Fruit fly (Drosophila melanogaster) whole organism, embryonic: Measurements from ENCODE around the gene TwdlP.

Experiments used
- ATbp ChIP-seq: fragments of 200-800 bp; sonication (Bioruptor generic); optimal IDR thresholded peaks from 2 replicates; lab custom pipeline; 2017; ENCODE audit warnings: missing biosample characterization, mild to moderate bottlenecking, missing genetic modification characterization, missing genetic modification reagents
- Abd-B ChIP-seq: fragments of 200-800 bp; sonication (Bioruptor generic); optimal IDR thresholded peaks from 2 replicates; lab custom pipeline; 2018; ENCODE audit warnings: missing biosample characterization, mild to moderate bottlenecking, missing genetic modification characterization, moderate library complexity
- Asciz ChIP-seq: fragments of 200-800 bp; sonication (Bioruptor generic); optimal IDR thresholded peaks from 2 replicates; lab custom pipeline; 2017; ENCODE audit warnings: missing biosample characterization, mild to moderate bottlenecking, missing genetic modification characterization, missing genetic modification reagents
- Atf6 ChIP-seq: fragments of 200-800 bp; sonication (Bioruptor generic); IDR thresholded peaks from 2 replicates; pipeline ENCODE4 v1.3.6; 2022; ENCODE audit warnings: missing biosample characterization, missing genetic modification characterization
- Awh ChIP-seq: fragments of 200-800 bp; sonication (Bioruptor generic); IDR thresholded peaks from 2 replicates; pipeline ENCODE4, ENCODE4 v1.3.6; 2022; ENCODE audit warnings: missing biosample characterization, missing genetic modification characterization
- Bteb2 ChIP-seq: fragments of 200-800 bp; sonication (Bioruptor generic); optimal IDR thresholded peaks from 2 replicates; lab custom pipeline; 2016; ENCODE audit warnings: missing biosample characterization, missing genetic modification characterization
- CG10209 ChIP-seq: fragments of 200-800 bp; sonication (Bioruptor generic); optimal IDR thresholded peaks from 3 replicates; lab custom pipeline; 2017; ENCODE audit warnings: missing biosample characterization, mild to moderate bottlenecking, missing genetic modification characterization, missing genetic modification reagents
- CG1024 ChIP-seq: fragments of 200-800 bp; sonication (Bioruptor generic); IDR thresholded peaks from 2 replicates; pipeline ENCODE4 v1.3.6; 2022; ENCODE audit warnings: missing biosample characterization, missing genetic modification characterization
- CG10321 ChIP-seq: fragments of 200-800 bp; sonication (Bioruptor generic); IDR thresholded peaks from 2 replicates; pipeline ENCODE4 v1.3.6; 2022; ENCODE audit warnings: missing biosample characterization, missing genetic modification characterization
- CG12769 ChIP-seq: fragments of 200-800 bp; sonication (Bioruptor generic); optimal IDR thresholded peaks from 2 replicates; lab custom pipeline; 2019; ENCODE audit warnings: missing biosample characterization, mild to moderate bottlenecking, missing genetic modification characterization, moderate library complexity
- CG13624 ChIP-seq: fragments of 200-800 bp; sonication (Bioruptor generic); optimal IDR thresholded peaks from 2 replicates; lab custom pipeline; 2016; ENCODE audit warnings: missing biosample characterization, missing genetic modification characterization
- CG14667 ChIP-seq: fragments of 200-800 bp; sonication (Bioruptor generic); IDR thresholded peaks from 2 replicates; pipeline ENCODE4 v1.3.6; 2022; ENCODE audit warnings: missing biosample characterization, missing genetic modification characterization
- CG1832 ChIP-seq: fragments of 200-800 bp; sonication (Bioruptor generic); optimal IDR thresholded peaks from 2 replicates; lab custom pipeline; 2017; ENCODE audit warnings: missing biosample characterization, mild to moderate bottlenecking, missing genetic modification characterization, inconsistent platforms
- CG18599 ChIP-seq: fragments of 200-800 bp; sonication (Bioruptor generic); optimal IDR thresholded peaks from 3 replicates; lab custom pipeline; 2017; ENCODE audit warnings: missing biosample characterization, missing genetic modification characterization, mild to moderate bottlenecking, moderate library complexity, missing genetic modification reagents
- CG2678 ChIP-seq: fragments of 200-800 bp; sonication (Bioruptor generic); optimal IDR thresholded peaks from 3 replicates; lab custom pipeline; 2019; ENCODE audit warnings: missing biosample characterization, mild to moderate bottlenecking, missing genetic modification characterization, moderate library complexity
- CG6791 ChIP-seq: fragments of 200-800 bp; sonication (Bioruptor generic); IDR thresholded peaks from 3 replicates; pipeline ENCODE4 v1.3.6; 2022; ENCODE audit warnings: missing biosample characterization, missing genetic modification characterization; ENCODE audit not compliant: partially characterized antibody
- CG6854 ChIP-seq: fragments of 200-800 bp; sonication (Bioruptor generic); optimal IDR thresholded peaks from 3 replicates; lab custom pipeline; 2017; ENCODE audit warnings: missing biosample characterization, mild to moderate bottlenecking, missing genetic modification characterization
- Dek ChIP-seq: fragments of 200-800 bp; sonication (Bioruptor generic); optimal IDR thresholded peaks from 3 replicates; lab custom pipeline; 2019; ENCODE audit warnings: missing biosample characterization, mild to moderate bottlenecking, missing genetic modification characterization, moderate library complexity
- Gug ChIP-seq: fragments of 200-800 bp; sonication (Bioruptor generic); IDR thresholded peaks from 4 replicates; pipeline ENCODE4 v1.3.6; 2022; ENCODE audit warnings: missing biosample characterization, missing genetic modification characterization
- Hmr ChIP-seq: fragments of 200-800 bp; sonication (Bioruptor generic); optimal IDR thresholded peaks from 3 replicates; lab custom pipeline; 2017; ENCODE audit warnings: mild to moderate bottlenecking, missing biosample characterization, missing genetic modification reagents, missing genetic modification characterization
- Hmx ChIP-seq: fragments of 200-800 bp; sonication (Bioruptor generic); optimal IDR thresholded peaks from 2 replicates; lab custom pipeline; 2016; ENCODE audit warnings: missing biosample characterization, missing genetic modification characterization
- Jarid2 ChIP-seq: fragments of 200-800 bp; sonication (Bioruptor generic); optimal IDR thresholded peaks from 3 replicates; lab custom pipeline; 2017; ENCODE audit warnings: mild to moderate bottlenecking, missing biosample characterization, missing genetic modification reagents, missing genetic modification characterization
- PHDP ChIP-seq: fragments of 200-800 bp; sonication (Bioruptor generic); optimal IDR thresholded peaks from 3 replicates; lab custom pipeline; 2018; ENCODE audit warnings: missing biosample characterization, mild to moderate bottlenecking, missing genetic modification characterization, moderate library complexity
- Poxn ChIP-seq: fragments of 200-800 bp; sonication (Bioruptor generic); IDR thresholded peaks from 2 replicates; pipeline ENCODE4 v1.3.6; 2022; ENCODE audit warnings: missing biosample characterization, missing genetic modification characterization
- Ravus ChIP-seq: fragments of 200-800 bp; sonication (Bioruptor generic); IDR thresholded peaks from 2 replicates; pipeline ENCODE4 v1.3.6; 2022; ENCODE audit warnings: missing biosample characterization, missing genetic modification characterization
- Sox100B ChIP-seq: fragments of 200-800 bp; sonication (Bioruptor generic); optimal IDR thresholded peaks from 3 replicates; lab custom pipeline; 2018; ENCODE audit warnings: missing biosample characterization, mild to moderate bottlenecking, missing genetic modification characterization
- Vsx1 ChIP-seq: fragments of 200-800 bp; sonication (Bioruptor generic); optimal IDR thresholded peaks from 2 replicates; lab custom pipeline; 2017; ENCODE audit warnings: missing biosample characterization, mild to moderate bottlenecking, missing genetic modification characterization, missing genetic modification reagents
- ase ChIP-seq: fragments of 200-800 bp; sonication (Bioruptor generic); IDR thresholded peaks from 3 replicates; pipeline ENCODE4 v1.3.6; 2022; ENCODE audit warnings: missing biosample characterization, missing genetic modification characterization
- dmrt11E ChIP-seq: fragments of 200-800 bp; sonication (Bioruptor generic); optimal IDR thresholded peaks from 3 replicates; lab custom pipeline; 2018; ENCODE audit warnings: missing biosample characterization, mild to moderate bottlenecking, missing genetic modification characterization, moderate library complexity
- ems ChIP-seq: fragments of 200-800 bp; sonication (Bioruptor generic); optimal IDR thresholded peaks from 3 replicates; lab custom pipeline; 2016; ENCODE audit warnings: missing biosample characterization, missing genetic modification characterization
- fd96Cb ChIP-seq: fragments of 200-800 bp; sonication (Bioruptor generic); optimal IDR thresholded peaks from 2 replicates; lab custom pipeline; 2018; ENCODE audit warnings: missing biosample characterization, mild to moderate bottlenecking, missing genetic modification characterization, moderate library complexity
- gcm2 ChIP-seq: fragments of 200-800 bp; sonication (Bioruptor generic); optimal IDR thresholded peaks from 2 replicates; lab custom pipeline; 2016; ENCODE audit warnings: missing biosample characterization, missing genetic modification characterization
- jing ChIP-seq: fragments of 200-800 bp; sonication (Bioruptor generic); optimal IDR thresholded peaks from 2 replicates; lab custom pipeline; 2018; ENCODE audit warnings: missing biosample characterization, mild to moderate bottlenecking, missing genetic modification characterization
- ken ChIP-seq: fragments of 200-800 bp; sonication (Bioruptor generic); IDR thresholded peaks from 3 replicates; pipeline ENCODE4 v1.3.6; 2022; ENCODE audit warnings: missing biosample characterization, missing genetic modification characterization
- lilli ChIP-seq: fragments of 200-800 bp; sonication (Bioruptor generic); optimal IDR thresholded peaks from 3 replicates; lab custom pipeline; 2016; ENCODE audit warnings: missing biosample characterization, missing genetic modification characterization
- luna ChIP-seq: fragments of 200-800 bp; sonication (Bioruptor generic); optimal IDR thresholded peaks from 2 replicates; lab custom pipeline; 2016; ENCODE audit warnings: missing biosample characterization, missing genetic modification characterization
- maf-S ChIP-seq: fragments of 200-800 bp; sonication (Bioruptor generic); optimal IDR thresholded peaks from 2 replicates; lab custom pipeline; 2016; ENCODE audit warnings: missing biosample characterization, missing genetic modification characterization
- mirr ChIP-seq: fragments of 200-800 bp; sonication (Bioruptor generic); optimal IDR thresholded peaks from 3 replicates; lab custom pipeline; 2018; ENCODE audit warnings: missing biosample characterization, mild to moderate bottlenecking, missing genetic modification characterization
- nau ChIP-seq: fragments of 200-800 bp; sonication (Bioruptor generic); optimal IDR thresholded peaks from 3 replicates; lab custom pipeline; 2017; ENCODE audit warnings: missing biosample characterization, mild to moderate bottlenecking, missing genetic modification characterization, missing genetic modification reagents
- nmo ChIP-seq: fragments of 200-800 bp; sonication (Bioruptor generic); optimal IDR thresholded peaks from 2 replicates; lab custom pipeline; 2018; ENCODE audit warnings: missing biosample characterization, mild to moderate bottlenecking, missing genetic modification characterization, moderate library complexity
- odd ChIP-seq: fragments of 200-800 bp; sonication (Bioruptor generic); optimal IDR thresholded peaks from 2 replicates; lab custom pipeline; 2017; ENCODE audit warnings: missing biosample characterization, mild to moderate bottlenecking, missing genetic modification characterization
- scrt ChIP-seq: fragments of 200-800 bp; sonication (Bioruptor generic); optimal IDR thresholded peaks from 2 replicates; lab custom pipeline; 2018; ENCODE audit warnings: missing biosample characterization, mild to moderate bottlenecking, missing genetic modification characterization, moderate library complexity
- sna ChIP-seq: fragments of 200-800 bp; sonication (Bioruptor generic); IDR thresholded peaks from 2 replicates; pipeline ENCODE4 v1.3.6; 2022; ENCODE audit warnings: missing biosample characterization, missing genetic modification characterization; ENCODE audit not compliant: partially characterized antibody
- sob ChIP-seq: fragments of 200-800 bp; sonication (Bioruptor generic); IDR thresholded peaks from 2 replicates; pipeline ENCODE4 v1.3.6; 2022; ENCODE audit warnings: missing biosample characterization, missing genetic modification characterization
- tin ChIP-seq: fragments of 200-800 bp; sonication (Bioruptor generic); optimal IDR thresholded peaks from 3 replicates; lab custom pipeline; 2016; ENCODE audit warnings: missing biosample characterization, missing genetic modification characterization
- ttk ChIP-seq: fragments of 200-800 bp; sonication (Bioruptor generic); IDR thresholded peaks from 2 replicates; pipeline ENCODE4 v2.1.2; 2022; ENCODE audit warnings: missing biosample characterization, missing genetic modification characterization
- tx ChIP-seq: fragments of 200-800 bp; sonication (Bioruptor generic); optimal IDR thresholded peaks from 2 replicates; lab custom pipeline; 2016; ENCODE audit warnings: missing biosample characterization, missing genetic modification characterization
- vvl ChIP-seq: fragments of 200-800 bp; sonication (Bioruptor generic); IDR thresholded peaks from 2 replicates; pipeline ENCODE4 v1.3.6; 2022; ENCODE audit warnings: missing biosample characterization, missing genetic modification characterization
- wor ChIP-seq: fragments of 200-800 bp; sonication (Bioruptor generic); IDR thresholded peaks from 2 replicates; pipeline ENCODE4 v1.3.6; 2022; ENCODE audit warnings: missing biosample characterization, missing genetic modification characterization
- zfh1 ChIP-seq: fragments of 200-800 bp; sonication (Bioruptor generic); IDR thresholded peaks from 3 replicates; pipeline ENCODE4 v1.3.6; 2022; ENCODE audit warnings: missing biosample characterization, missing genetic modification characterization

Gene TwdlP

dm6 chr3R:26654594-26654993 lies 33.4 kb upstream of the TwdlP start (continued):
- TF ChIP-seq PHDP (tag; lab: Kevin White, UChicago) (peak; percentile 59), Hmr (GFP tag; lab: Kevin White, UChicago) (peak; percentile 70), dmrt11E (no peak), Hmx (GFP tag; lab: Kevin White, UChicago) (peak; percentile 4), CG1832 (GFP tag; lab: Kevin White, UChicago) (no peak), scrt (GFP tag; lab: Kevin White, UChicago) (peak; percentile 46), Atf6 (GFP tag; lab: Robert Waterston, UW) (peak; percentile 62; the same call in 1 of the 2 replicates), tin (GFP tag; lab: Kevin White, UChicago) (peak; percentile 49), CG1024 (GFP tag; lab: Robert Waterston, UW) (peak; percentile 23; the same call in 1 of the 2 replicates), CG6791 (GFP tag; lab: Robert Waterston, UW) (no peak), Asciz (GFP tag; lab: Kevin White, UChicago) (peak; percentile 42), CG2678 (peak; percentile 64), vvl (peak; percentile 61), CG13624 (GFP tag; lab: Kevin White, UChicago) (peak; percentile 42), nau (GFP tag; lab: Kevin White, UChicago) (peak; percentile 47), CG12769 (peak; percentile 34), CG6854 (peak; percentile 43), fd96Cb (tag; lab: Kevin White, UChicago) (peak; percentile 41), ems (peak; percentile 50), CG18599 (GFP tag; lab: Kevin White, UChicago) (peak; percentile 69), nmo (GFP tag; lab: Kevin White, UChicago) (peak; percentile 32), CG10209 (GFP tag; lab: Kevin White, UChicago) (peak; percentile 55), CG10321 (no peak), wor (GFP tag; lab: Robert Waterston, UW) (peak; percentile 21; the same call in 1 of the 2 replicates), Jarid2 (GFP tag; lab: Kevin White, UChicago) (no peak), Vsx1 (GFP tag; lab: Kevin White, UChicago) (peak; percentile 60), Dek (tag; lab: Kevin White, UChicago) (no peak), Gug (GFP tag; lab: Robert Waterston, UW) (peak; percentile 48; the same call in 2 of the 4 replicates), ATbp (GFP tag; lab: Kevin White, UChicago) (peak; percentile 14), ttk (GFP tag; lab: Robert Waterston, UW) (peak; percentile 72), Abd-B (GFP tag; lab: Kevin White, UChicago) (peak; percentile 31), lilli (peak; percentile 61), Poxn (GFP tag; lab: Robert Waterston, UW) (no peak), Ravus (GFP tag; lab: Robert Waterston, UW) (no peak), ken (GFP tag; lab: Robert Waterston, UW) (peak; percentile 22; the same call in 1 of the 3 replicates), sob (GFP tag; lab: Robert Waterston, UW) (peak; percentile 49; the same call in 1 of the 2 replicates), zfh1 (GFP tag; lab: Robert Waterston, UW) (0 out of 3 replicates have a peak, but pooled peaks have one; percentile 11), CG14667 (GFP tag; lab: Robert Waterston, UW) (peak; percentile 54), ase (GFP tag; lab: Robert Waterston, UW) (peak; percentile 44; the same call in 2 of the 3 replicates), Bteb2 (GFP tag; lab: Kevin White, UChicago) (peak; percentile 4), sna (no peak), luna (GFP tag; lab: Kevin White, UChicago) (peak; percentile 14), Awh (no peak), jing (GFP tag; lab: Kevin White, UChicago) (no peak), maf-S (GFP tag; lab: Kevin White, UChicago) (peak; percentile 22), tx (GFP tag; lab: Kevin White, UChicago) (peak; percentile 31), gcm2 (GFP tag; lab: Kevin White, UChicago) (no peak), odd (GFP tag; lab: Kevin White, UChicago) (no peak), Sox100B (GFP tag; lab: Kevin White, UChicago) (peak; percentile 54), mirr (GFP tag; lab: Kevin White, UChicago) (no peak)
